Fruit fly (Drosophila melanogaster) whole organism, adult: ENCODE results near the gene CG5934.

Experiments
- CG12768 ChIP-seq: fragments of 200-800 bp; sonication (Bioruptor generic); optimal IDR thresholded peaks from 2 replicates; lab custom pipeline; 2017; ENCODE audit warnings: missing biosample characterization, missing genetic modification characterization, mild to moderate bottlenecking, moderate library complexity, missing genetic modification reagents
- CG5204 ChIP-seq: fragments of 200-800 bp; sonication (Bioruptor generic); optimal IDR thresholded peaks from 2 replicates; lab custom pipeline; 2016; ENCODE audit warnings: missing biosample characterization, missing genetic modification characterization
- cic ChIP-seq: fragments of 200-800 bp; sonication (Bioruptor generic); optimal IDR thresholded peaks from 2 replicates; lab custom pipeline; 2017; ENCODE audit warnings: missing biosample characterization, mild to moderate bottlenecking, missing genetic modification characterization, moderate library complexity
- cnc ChIP-seq, 2 experiments: fragments of >200 bp; optimal IDR thresholded peaks; 2 replicates each; lab custom pipeline; 2017
- ovo ChIP-seq: fragments of 200-800 bp; sonication (Bioruptor generic); optimal IDR thresholded peaks from 2 replicates; lab custom pipeline; 2016; ENCODE audit warnings: missing biosample characterization, missing genetic modification characterization
- pad ChIP-seq: fragments of 200-800 bp; sonication (Bioruptor generic); optimal IDR thresholded peaks from 3 replicates; lab custom pipeline; 2017; ENCODE audit warnings: missing biosample characterization, missing genetic modification characterization, mild to moderate bottlenecking, moderate library complexity, missing genetic modification reagents
- toe ChIP-seq: fragments of 200-800 bp; sonication (Bioruptor generic); optimal IDR thresholded peaks from 2 replicates; lab custom pipeline; 2016; ENCODE audit warnings: missing biosample characterization, missing genetic modification characterization

DNA sequence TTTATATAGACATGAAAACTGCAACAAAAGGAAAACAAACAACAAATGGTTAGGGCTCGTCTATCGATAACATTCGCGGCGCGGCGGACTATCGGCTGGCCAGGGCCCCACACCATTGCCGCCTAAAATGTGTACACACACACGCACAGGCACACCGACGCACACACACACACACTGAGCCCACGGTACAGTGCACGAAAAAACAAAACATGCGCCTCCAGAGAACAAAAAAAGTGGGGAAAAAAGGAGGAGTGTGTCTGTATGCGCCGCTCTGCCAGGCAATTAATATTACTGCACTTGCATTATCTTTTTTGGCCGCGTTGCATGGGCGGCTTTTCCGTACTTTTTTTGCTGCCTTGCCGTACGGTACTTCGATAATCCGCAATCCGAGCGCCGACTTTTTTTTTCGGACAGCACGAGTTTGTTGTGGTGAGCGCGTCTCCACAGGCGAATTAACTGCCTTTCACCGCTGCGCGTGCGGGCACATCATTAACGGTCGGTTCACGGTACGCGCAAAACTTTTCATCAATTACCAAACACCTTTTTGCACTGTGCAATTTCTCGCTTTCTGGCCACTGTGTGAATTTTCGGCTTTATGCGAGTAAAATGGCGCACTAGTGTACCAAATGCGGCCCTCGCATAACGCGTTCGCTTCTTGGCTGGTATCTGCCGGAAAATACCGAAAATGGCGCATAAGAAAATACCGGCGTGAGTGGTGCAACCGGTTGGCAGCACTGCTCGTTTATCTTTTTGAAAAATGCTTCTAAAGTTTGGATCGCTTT is 9.9 kb upstream of the CG5934 start, which contains the start of gene woc:
- TF ChIP-seq ovo (GFP tag; lab: Kevin White, UChicago) (peak; percentile 74), cic (GFP tag; lab: Kevin White, UChicago) (peak; percentile 39), cnc (optimal IDR thresholded peaks at IDR 0.05; lab: Kevin White, UChicago) (no peak), pad (peak; percentile 58), CG5204 (GFP tag; lab: Kevin White, UChicago) (no peak), toe (GFP tag; lab: Kevin White, UChicago) (no peak), CG12768 (GFP tag; lab: Kevin White, UChicago) (peak; percentile 66)
